Worm (Caenorhabditis elegans) whole organism, late embryonic: ENCODE data around the gene C05G5.2.

Experiments used
- C08G9.2 ChIP-seq: sonication (generic microtip); optimal IDR thresholded peaks from 2 replicates; lab custom pipeline; 2016; ENCODE audit warnings: mild to moderate bottlenecking, missing genetic modification characterization, moderate library complexity, missing compliant biosample characterization
- K02D7.2 ChIP-seq: sonication (generic microtip); optimal IDR thresholded peaks from 2 replicates; lab custom pipeline; 2017; ENCODE audit warnings: mild to moderate bottlenecking, missing genetic modification characterization, missing compliant biosample characterization
- K09A11.1 ChIP-seq: sonication (generic microtip); optimal IDR thresholded peaks from 2 replicates; lab custom pipeline; 2017; ENCODE audit warnings: antibody characterized with exemption, mild to moderate bottlenecking, missing genetic modification characterization, missing compliant biosample characterization; ENCODE audit not compliant: insufficient read depth
- Y22D7AL.16 ChIP-seq: sonication (generic microtip); optimal IDR thresholded peaks from 2 replicates; lab custom pipeline; 2016; ENCODE audit warnings: missing genetic modification characterization, missing compliant biosample characterization
- ahr-1 ChIP-seq: sonication (generic microtip); optimal IDR thresholded peaks from 2 replicates; lab custom pipeline; 2016; ENCODE audit warnings: missing genetic modification characterization, missing compliant biosample characterization
- ama-1 ChIP-seq: fragments of 150-350 bp; optimal IDR thresholded peaks from 2 replicates; lab custom pipeline; 2014
- ceh-18 ChIP-seq: sonication (generic microtip); optimal IDR thresholded peaks from 2 replicates; lab custom pipeline; 2016; ENCODE audit warnings: missing genetic modification characterization, missing compliant biosample characterization
- ceh-2 ChIP-seq: sonication (generic microtip); optimal IDR thresholded peaks from 2 replicates; lab custom pipeline; 2016; ENCODE audit warnings: missing genotype, missing genetic modification characterization, missing compliant biosample characterization
- ceh-31 ChIP-seq: sonication (generic microtip); optimal IDR thresholded peaks from 2 replicates; lab custom pipeline; 2016; ENCODE audit warnings: missing genetic modification characterization, missing compliant biosample characterization
- ceh-45 ChIP-seq: fragments of 200-800 bp; sonication (Bioruptor generic); IDR thresholded peaks from 2 replicates; pipeline ENCODE4 v1.3.6; 2022; ENCODE audit warnings: missing genetic modification reagents, missing genetic modification characterization, missing compliant biosample characterization
- ceh-48 ChIP-seq: sonication (generic microtip); optimal IDR thresholded peaks from 2 replicates; lab custom pipeline; 2016; ENCODE audit warnings: missing genetic modification characterization, inconsistent platforms, missing compliant biosample characterization
- che-1 ChIP-seq: sonication (generic microtip); optimal IDR thresholded peaks from 2 replicates; lab custom pipeline; 2016; ENCODE audit warnings: mild to moderate bottlenecking, missing genetic modification characterization, missing compliant biosample characterization
- dmd-4 ChIP-seq: sonication (generic microtip); optimal IDR thresholded peaks from 2 replicates; lab custom pipeline; 2016; ENCODE audit warnings: borderline replicate concordance, missing genetic modification characterization, missing compliant biosample characterization
- dve-1 ChIP-seq: sonication (generic microtip); optimal IDR thresholded peaks from 2 replicates; lab custom pipeline; 2017; ENCODE audit warnings: antibody characterized with exemption, mild to moderate bottlenecking, missing genetic modification characterization, missing compliant biosample characterization
- elt-4 ChIP-seq: sonication (generic microtip); optimal IDR thresholded peaks from 2 replicates; lab custom pipeline; 2016; ENCODE audit warnings: missing genetic modification characterization, missing compliant biosample characterization
- ets-4 ChIP-seq: sonication (generic microtip); optimal IDR thresholded peaks from 2 replicates; lab custom pipeline; 2016; ENCODE audit warnings: missing genetic modification characterization, missing compliant biosample characterization
- gmeb-2 ChIP-seq: sonication (generic microtip); optimal IDR thresholded peaks from 2 replicates; lab custom pipeline; 2016; ENCODE audit warnings: missing genetic modification characterization, inconsistent platforms, missing compliant biosample characterization
- hlh-13 ChIP-seq: fragments of 200-800 bp; sonication (Bioruptor generic); optimal IDR thresholded peaks from 2 replicates; lab custom pipeline; 2018; ENCODE audit warnings: mild to moderate bottlenecking, missing genetic modification characterization, missing compliant biosample characterization
- hlh-6 ChIP-seq: sonication (generic microtip); optimal IDR thresholded peaks from 2 replicates; lab custom pipeline; 2016; ENCODE audit warnings: missing genotype, missing genetic modification characterization, missing compliant biosample characterization
- lim-6 ChIP-seq: sonication (generic microtip); optimal IDR thresholded peaks from 2 replicates; lab custom pipeline; 2016; ENCODE audit warnings: missing genetic modification characterization, missing compliant biosample characterization
- lin-11 ChIP-seq: fragments of 200-800 bp; sonication (Bioruptor generic); optimal IDR thresholded peaks from 2 replicates; lab custom pipeline; 2018; ENCODE audit warnings: mild to moderate bottlenecking, missing genetic modification characterization, missing compliant biosample characterization
- nfya-1 ChIP-seq: sonication (generic microtip); optimal IDR thresholded peaks from 2 replicates; lab custom pipeline; 2017; ENCODE audit warnings: missing genetic modification characterization, mild to moderate bottlenecking, missing compliant biosample characterization, antibody characterized with exemption, moderate library complexity
- nhr-11 ChIP-seq: fragments of 150-350 bp; optimal IDR thresholded peaks from 2 replicates; lab custom pipeline; 2014; ENCODE audit warnings: missing biosample characterization, missing genetic modification characterization
- odd-2 ChIP-seq: sonication (generic microtip); optimal IDR thresholded peaks from 2 replicates; lab custom pipeline; 2017; ENCODE audit warnings: antibody characterized with exemption, mild to moderate bottlenecking, missing genetic modification characterization, missing compliant biosample characterization
- pag-3 ChIP-seq: sonication (generic microtip); optimal IDR thresholded peaks from 2 replicates; lab custom pipeline; 2016; ENCODE audit warnings: missing compliant biosample characterization, missing genetic modification characterization, borderline replicate concordance
- pat-9 ChIP-seq: fragments of 200-800 bp; sonication (Bioruptor generic); optimal IDR thresholded peaks from 2 replicates; lab custom pipeline; 2018; ENCODE audit warnings: mild to moderate bottlenecking, missing genetic modification characterization, moderate library complexity, missing compliant biosample characterization
- pax-1 ChIP-seq: fragments of 150-350 bp; optimal IDR thresholded peaks from 2 replicates; lab custom pipeline; 2014; ENCODE audit warnings: missing biosample characterization, missing genetic modification characterization
- ref-2 ChIP-seq: sonication (generic microtip); optimal IDR thresholded peaks from 2 replicates; lab custom pipeline; 2016; ENCODE audit warnings: missing genetic modification characterization, missing compliant biosample characterization
- sdc-2 ChIP-seq: sonication (generic microtip); optimal IDR thresholded peaks from 2 replicates; lab custom pipeline; 2016; ENCODE audit warnings: missing genotype, missing genetic modification characterization, missing compliant biosample characterization
- sox-2 ChIP-seq: fragments of 200-800 bp; sonication (Bioruptor generic); IDR thresholded peaks from 2 replicates; pipeline ENCODE4 v1.3.6; 2022; ENCODE audit warnings: missing genetic modification reagents, missing genetic modification characterization, missing compliant biosample characterization
- sox-4 ChIP-seq: sonication (generic microtip); optimal IDR thresholded peaks from 2 replicates; lab custom pipeline; 2017; ENCODE audit warnings: mild to moderate bottlenecking, missing genetic modification characterization, inconsistent platforms, missing compliant biosample characterization
- tbx-2 ChIP-seq: sonication (generic microtip); optimal IDR thresholded peaks from 2 replicates; lab custom pipeline; 2016; ENCODE audit warnings: missing genetic modification characterization, missing compliant biosample characterization
- unc-3 ChIP-seq, 2 experiments: fragments of 200-800 bp in 1 of 2; sonication (Bioruptor generic) in 1 of 2; sonication (generic microtip) in 1 of 2; conservative IDR thresholded peaks in 1 of 2; optimal IDR thresholded peaks in 1 of 2; 2 replicates each; pipeline versions ENCODE4 v1.3.6 to Lab custom; 2016 to 2022; ENCODE audit warnings: missing compliant biosample characterization in 2 of 2, missing genetic modification characterization in 2 of 2, missing genetic modification reagents in 1 of 2
- unc-42 ChIP-seq: sonication (generic microtip); optimal IDR thresholded peaks from 2 replicates; lab custom pipeline; 2016; ENCODE audit warnings: missing genotype, missing genetic modification characterization, missing compliant biosample characterization
- unc-55 ChIP-seq: sonication (generic microtip); optimal IDR thresholded peaks from 2 replicates; lab custom pipeline; 2017; ENCODE audit warnings: missing biosample characterization, missing genetic modification reagents, missing genetic modification characterization
- unc-86 ChIP-seq: sonication (generic microtip); optimal IDR thresholded peaks from 2 replicates; lab custom pipeline; 2016; ENCODE audit warnings: missing genetic modification characterization, missing compliant biosample characterization

The C05G5.2 gene

ce11 chrX:14717782-14718181 is 29.3 kb upstream of the C05G5.2 start:
- TF ChIP-seq ama-1 (lab: Kevin White, UChicago), result no peak
- TF ChIP-seq tbx-2 (tag; lab: Kevin White, UChicago), result no peak
- TF ChIP-seq unc-42 (tag; lab: Kevin White, UChicago), result no peak
- no peak for TF ChIP-seq sox-2 (GFP tag; lab: Robert Waterston, UW)
- TF ChIP-seq nhr-11 (tag; lab: Kevin White, UChicago), result no peak
- TF ChIP-seq dve-1 (tag; lab: Kevin White, UChicago), result no peak
- no peak for TF ChIP-seq pat-9 (tag; lab: Kevin White, UChicago)
- no peak for TF ChIP-seq pag-3 (tag; lab: Kevin White, UChicago)
- TF ChIP-seq sdc-2, result no peak
- no peak for TF ChIP-seq hlh-6
- TF ChIP-seq ceh-31, result no peak
- TF ChIP-seq elt-4 (tag; lab: Kevin White, UChicago), result no peak
- no peak for TF ChIP-seq hlh-13 (GFP tag; lab: Kevin White, UChicago)
- no peak for TF ChIP-seq ceh-18 (tag; lab: Kevin White, UChicago)
- TF ChIP-seq lin-11 (tag; lab: Kevin White, UChicago), result no peak
- TF ChIP-seq odd-2 (tag; lab: Kevin White, UChicago), result no peak
- TF ChIP-seq ceh-45 (GFP tag; lab: Robert Waterston, UW), result no peak
- TF ChIP-seq che-1 (tag; lab: Kevin White, UChicago), result no peak
- TF ChIP-seq ahr-1 (tag; lab: Kevin White, UChicago), result no peak
- TF ChIP-seq, all 69 proteins: peak for 0

- no peak for TF ChIP-seq ref-2
- TF ChIP-seq dmd-4 (tag; lab: Kevin White, UChicago), result no peak
- TF ChIP-seq unc-3 (GFP tag; conservative IDR thresholded peaks at IDR 0.05; lab: Robert Waterston, UW), result no peak
- no peak for TF ChIP-seq unc-3 (tag; optimal IDR thresholded peaks at IDR 0.05; lab: Kevin White, UChicago)
- no peak for TF ChIP-seq lim-6 (tag; lab: Kevin White, UChicago)
- no peak for TF ChIP-seq unc-86 (tag; lab: Kevin White, UChicago)
- no peak for TF ChIP-seq ets-4 (tag; lab: Kevin White, UChicago)
- TF ChIP-seq sdc-2, result no peak
- no peak for TF ChIP-seq unc-55 (GFP tag; lab: Kevin White, UChicago)
- no peak for TF ChIP-seq gmeb-2 (tag; lab: Kevin White, UChicago)
- no peak for TF ChIP-seq K02D7.2
- no peak for TF ChIP-seq ceh-48 (tag; lab: Kevin White, UChicago)
- no peak for TF ChIP-seq ceh-2
- TF ChIP-seq pax-1, result no peak
- TF ChIP-seq K09A11.1 (tag; lab: Kevin White, UChicago), result no peak
- TF ChIP-seq ceh-45 (GFP tag; lab: Robert Waterston, UW), result no peak
- no peak for TF ChIP-seq ahr-1 (tag; lab: Kevin White, UChicago)
Observed at ce11 chrX:14721098-14721497, 26.0 kb upstream of the C05G5.2 start, which contains the start of gene F33C8.2. F33C8.2 (plus strand) TSS chrX:14721398.

- no peak for TF ChIP-seq K09A11.1 (tag; lab: Kevin White, UChicago)
- no peak for TF ChIP-seq Y22D7AL.16 (tag; lab: Kevin White, UChicago)
- TF ChIP-seq gmeb-2 (tag; lab: Kevin White, UChicago), result no peak
- no peak for TF ChIP-seq ceh-45 (GFP tag; lab: Robert Waterston, UW)
- no peak for TF ChIP-seq C08G9.2 (tag; lab: Kevin White, UChicago)
- no peak for TF ChIP-seq sox-4 (tag; lab: Kevin White, UChicago)
- no peak for TF ChIP-seq hlh-13 (GFP tag; lab: Kevin White, UChicago)
- TF ChIP-seq, all 69 proteins: peak for 0
Observed at ce11 chrX:14724935-14725334, 22.2 kb upstream of the C05G5.2 start.

- TF ChIP-seq nfya-1 (no peak), pat-9 (tag; lab: Kevin White, UChicago) (no peak), ceh-18 (tag; lab: Kevin White, UChicago) (peak; percentile 6)
Observed at ce11 chrX:14729319-14729718, 17.8 kb upstream of the C05G5.2 start, which contains the start of gene tsp-8. tsp-8 (minus strand) TSS chrX:14729503.
